Worm (Caenorhabditis elegans) whole organism, L1 larva: ENCODE data around the gene ehbp-1.

Experiments
- C04F5.9 ChIP-seq: sonication (generic microtip); optimal IDR thresholded peaks from 2 replicates; lab custom pipeline; 2016; ENCODE audit warnings: missing genetic modification characterization, missing compliant biosample characterization
- C16A3.4 ChIP-seq: fragments of 150-350 bp; optimal IDR thresholded peaks from 2 replicates; lab custom pipeline; 2014; ENCODE audit warnings: missing biosample characterization, missing genetic modification characterization
- Y116A8C.19 ChIP-seq: sonication (generic microtip); optimal IDR thresholded peaks from 2 replicates; lab custom pipeline; 2016; ENCODE audit warnings: missing compliant biosample characterization, missing genetic modification characterization, borderline replicate concordance
- aha-1 ChIP-seq: fragments of 150-350 bp; optimal IDR thresholded peaks from 2 replicates; lab custom pipeline; 2014; ENCODE audit warnings: missing biosample characterization, missing genetic modification characterization
- alr-1 ChIP-seq: fragments of 200-800 bp; sonication (Bioruptor generic); optimal IDR thresholded peaks from 2 replicates; lab custom pipeline; 2018; ENCODE audit warnings: borderline replicate concordance, mild to moderate bottlenecking, missing genetic modification characterization, missing compliant biosample characterization
- ama-1 ChIP-seq: fragments of 150-350 bp; optimal IDR thresholded peaks from 2 replicates; lab custom pipeline; 2014
- ceh-90 ChIP-seq: sonication (generic microtip); optimal IDR thresholded peaks from 2 replicates; lab custom pipeline; 2016; ENCODE audit warnings: missing genetic modification characterization, missing compliant biosample characterization
- ces-1 ChIP-seq: fragments of 150-350 bp; optimal IDR thresholded peaks from 2 replicates; lab custom pipeline; 2014; ENCODE audit warnings: missing biosample characterization, missing genetic modification reagents, missing genetic modification characterization
- dpl-1 ChIP-seq, 3 experiments: fragments of 150-350 bp in 2 of 3; sonication (generic microtip) in 1 of 3; optimal IDR thresholded peaks; 2 replicates each; lab custom pipeline; 2014 to 2017; ENCODE audit warnings: missing biosample characterization in 3 of 3, missing genetic modification characterization in 3 of 3, missing genetic modification reagents in 3 of 3
- dsc-1 ChIP-seq: sonication (generic microtip); optimal IDR thresholded peaks from 2 replicates; lab custom pipeline; 2016; ENCODE audit warnings: mild to moderate bottlenecking, missing genetic modification characterization, missing compliant biosample characterization
- efl-1 ChIP-seq, 4 experiments: fragments of 150-350 bp; optimal IDR thresholded peaks in 3 of 4; peaks in 1 of 4; 1 replicate in 1 of 4; 2 replicates in 3 of 4; lab custom pipeline; 2014; ENCODE audit warnings: missing biosample characterization in 2 of 4, missing genetic modification characterization in 2 of 4, missing genetic modification reagents in 2 of 4
- efl-3 ChIP-seq: fragments of 200-800 bp; sonication (Bioruptor generic); optimal IDR thresholded peaks from 2 replicates; lab custom pipeline; 2018; ENCODE audit warnings: mild to moderate bottlenecking, missing genetic modification characterization, missing compliant biosample characterization
- egl-13 ChIP-seq: sonication (generic microtip); optimal IDR thresholded peaks from 2 replicates; lab custom pipeline; 2016; ENCODE audit warnings: missing genotype, missing genetic modification reagents, missing genetic modification characterization, missing compliant biosample characterization
- egl-27 ChIP-seq, 2 experiments: fragments of 150-350 bp in 1 of 2; sonication (generic microtip); optimal IDR thresholded peaks; 3 replicates each; lab custom pipeline; 2017 to 2018; ENCODE audit warnings: missing biosample characterization in 2 of 2, missing genetic modification characterization in 2 of 2, missing genetic modification reagents in 2 of 2
- ets-5 ChIP-seq: fragments of 200-800 bp; sonication (Bioruptor generic); IDR thresholded peaks from 2 replicates; pipeline ENCODE4 v1.3.6; 2022; ENCODE audit warnings: missing genetic modification characterization, missing compliant biosample characterization
- fos-1 ChIP-seq: fragments of 150-350 bp; optimal IDR thresholded peaks from 2 replicates; lab custom pipeline; 2014; ENCODE audit warnings: missing biosample characterization, missing genetic modification characterization
- hlh-4 ChIP-seq: sonication (generic microtip); optimal IDR thresholded peaks from 2 replicates; lab custom pipeline; 2016; ENCODE audit warnings: mild to moderate bottlenecking, missing genetic modification characterization, missing compliant biosample characterization
- irx-1 ChIP-seq: sonication (generic microtip); optimal IDR thresholded peaks from 2 replicates; lab custom pipeline; 2016; ENCODE audit warnings: missing genetic modification characterization, missing compliant biosample characterization
- isw-1 ChIP-seq: fragments of 200-800 bp; sonication (Bioruptor generic); IDR thresholded peaks from 2 replicates; pipeline ENCODE4 v1.3.6; 2022; ENCODE audit warnings: missing genetic modification characterization, missing compliant biosample characterization
- jun-1 ChIP-seq: fragments of 150-350 bp; optimal IDR thresholded peaks from 2 replicates; lab custom pipeline; 2014; ENCODE audit warnings: missing biosample characterization, missing genetic modification reagents, missing genetic modification characterization
- lin-13 ChIP-seq: fragments of 150-350 bp; optimal IDR thresholded peaks from 2 replicates; lab custom pipeline; 2014; ENCODE audit warnings: missing biosample characterization, missing genetic modification reagents, missing genetic modification characterization
- lin-14 ChIP-seq: fragments of 200-800 bp; sonication (Bioruptor generic); optimal IDR thresholded peaks from 2 replicates; lab custom pipeline; 2018; ENCODE audit warnings: mild to moderate bottlenecking, missing genetic modification characterization, moderate library complexity, missing compliant biosample characterization
- lin-35 ChIP-seq, 2 experiments: fragments of 150-350 bp; optimal IDR thresholded peaks; 2 replicates each; lab custom pipeline; 2014; ENCODE audit warnings: missing biosample characterization in 2 of 2, missing genetic modification characterization in 2 of 2, missing genetic modification reagents in 2 of 2
- lin-39 ChIP-seq: fragments of 150-350 bp; optimal IDR thresholded peaks from 2 replicates; lab custom pipeline; 2014; ENCODE audit warnings: missing biosample characterization, missing genetic modification reagents, missing genetic modification characterization
- lsy-2 ChIP-seq, 2 experiments: fragments of 150-350 bp; optimal IDR thresholded peaks; 2 replicates each; lab custom pipeline; 2014; ENCODE audit warnings: missing biosample characterization in 2 of 2, missing genetic modification characterization in 2 of 2
- mdl-1 ChIP-seq, 2 experiments: fragments of 150-350 bp; optimal IDR thresholded peaks; 2 replicates each; lab custom pipeline; 2014 to 2017; ENCODE audit warnings: missing biosample characterization in 2 of 2, missing genetic modification characterization in 2 of 2, inconsistent platforms in 1 of 2
- mef-2 ChIP-seq: fragments of 150-350 bp; optimal IDR thresholded peaks from 2 replicates; lab custom pipeline; 2014; ENCODE audit warnings: missing biosample characterization, missing genetic modification characterization
- mep-1 ChIP-seq: fragments of 150-350 bp; optimal IDR thresholded peaks from 2 replicates; lab custom pipeline; 2014; ENCODE audit warnings: missing biosample characterization, missing genetic modification characterization
- nhr-11 ChIP-seq: fragments of 150-350 bp; optimal IDR thresholded peaks from 2 replicates; lab custom pipeline; 2014; ENCODE audit warnings: missing biosample characterization, missing genetic modification characterization
- nhr-12 ChIP-seq: sonication (generic microtip); optimal IDR thresholded peaks from 2 replicates; lab custom pipeline; 2017; ENCODE audit warnings: missing biosample characterization, missing genetic modification characterization
- nhr-19 ChIP-seq: fragments of 200-800 bp; sonication (Bioruptor generic); conservative IDR thresholded peaks from 2 replicates; pipeline ENCODE4 v1.3.6; 2022; ENCODE audit warnings: missing genetic modification characterization, missing compliant biosample characterization
- nhr-20 ChIP-seq: sonication (generic microtip); optimal IDR thresholded peaks from 2 replicates; lab custom pipeline; 2016; ENCODE audit warnings: mild to moderate bottlenecking, missing genetic modification characterization, missing compliant biosample characterization
- nhr-47 ChIP-seq: sonication (generic microtip); optimal IDR thresholded peaks from 2 replicates; lab custom pipeline; 2016; ENCODE audit warnings: mild to moderate bottlenecking, missing genetic modification characterization, moderate library complexity, missing compliant biosample characterization
- nhr-76 ChIP-seq: sonication (generic microtip); optimal IDR thresholded peaks from 2 replicates; lab custom pipeline; 2017; ENCODE audit warnings: missing biosample characterization, missing genetic modification characterization
- nhr-84 ChIP-seq: sonication (generic microtip); optimal IDR thresholded peaks from 2 replicates; lab custom pipeline; 2017; ENCODE audit warnings: missing biosample characterization, missing genetic modification characterization
- nhr-85 ChIP-seq: sonication (generic microtip); peaks from one replicate; lab custom pipeline; 2016; ENCODE audit warnings: missing genetic modification characterization, inconsistent platforms, missing compliant biosample characterization
- pag-3 ChIP-seq: sonication (generic microtip); optimal IDR thresholded peaks from 2 replicates; lab custom pipeline; 2017; ENCODE audit warnings: missing genetic modification characterization, mild to moderate bottlenecking, missing compliant biosample characterization, antibody characterized with exemption, borderline replicate concordance; ENCODE audit not compliant: insufficient read depth
- pax-3 ChIP-seq: fragments of 200-800 bp; sonication (Bioruptor generic); optimal IDR thresholded peaks from 2 replicates; lab custom pipeline; 2018; ENCODE audit warnings: mild to moderate bottlenecking, missing genetic modification characterization, moderate library complexity, missing compliant biosample characterization
- pqm-1 ChIP-seq: sonication (generic microtip); optimal IDR thresholded peaks from 3 replicates; lab custom pipeline; 2017; ENCODE audit warnings: missing biosample characterization, missing genetic modification characterization
- rnt-1 ChIP-seq: sonication (generic microtip); optimal IDR thresholded peaks from 2 replicates; lab custom pipeline; 2016; ENCODE audit warnings: mild to moderate bottlenecking, missing genetic modification characterization, moderate library complexity, missing compliant biosample characterization
- skn-1 ChIP-seq: fragments of 150-350 bp; optimal IDR thresholded peaks from 2 replicates; lab custom pipeline; 2014; ENCODE audit warnings: missing biosample characterization, missing genetic modification characterization
- snpc-4 ChIP-seq: fragments of 150-350 bp; optimal IDR thresholded peaks from 2 replicates; lab custom pipeline; 2014; ENCODE audit warnings: missing biosample characterization, missing genetic modification characterization
- snu-23 ChIP-seq: sonication (generic microtip); optimal IDR thresholded peaks from 2 replicates; lab custom pipeline; 2016; ENCODE audit warnings: missing genetic modification characterization, missing compliant biosample characterization
- sox-4 ChIP-seq: sonication (generic microtip); optimal IDR thresholded peaks from 2 replicates; lab custom pipeline; 2016; ENCODE audit warnings: missing genetic modification characterization, missing compliant biosample characterization
- swsn-7 ChIP-seq: sonication (generic microtip); optimal IDR thresholded peaks from 2 replicates; lab custom pipeline; 2016; ENCODE audit warnings: missing genetic modification characterization, missing compliant biosample characterization
- tlp-1 ChIP-seq: fragments of 150-350 bp; optimal IDR thresholded peaks from 2 replicates; lab custom pipeline; 2014; ENCODE audit warnings: missing biosample characterization, missing genetic modification characterization
- unc-62 ChIP-seq: fragments of 150-350 bp; optimal IDR thresholded peaks from 2 replicates; lab custom pipeline; 2014; ENCODE audit warnings: missing biosample characterization, missing genetic modification reagents, missing genetic modification characterization
- unc-86 ChIP-seq: sonication (generic microtip); optimal IDR thresholded peaks from 2 replicates; lab custom pipeline; 2016; ENCODE audit warnings: missing genetic modification characterization, missing compliant biosample characterization
- unc-98 ChIP-seq: fragments of 200-800 bp; sonication (Bioruptor generic); IDR thresholded peaks from 2 replicates; pipeline ENCODE4 v1.3.6; 2022; ENCODE audit warnings: missing genetic modification characterization, missing compliant biosample characterization
- ztf-11 ChIP-seq, 2 experiments: sonication (generic microtip); optimal IDR thresholded peaks; 2 replicates each; lab custom pipeline; 2016 to 2017; ENCODE audit warnings: missing genetic modification characterization in 2 of 2, missing biosample characterization in 1 of 2, missing compliant biosample characterization in 1 of 2

Gene ehbp-1

ce11 chrV:9544176-9544632 is 6.2 kb upstream of the ehbp-1 start, which contains the start of gene mdf-1 (continued):
- TF ChIP-seq lin-14 (GFP tag; lab: Kevin White, UChicago) (peak; percentile 77), skn-1 (tag; lab: Kevin White, UChicago) (peak; percentile 67), isw-1 (GFP tag; lab: Robert Waterston, UW) (no peak), snpc-4 (peak; percentile 35), ceh-90 (no peak), irx-1 (tag; lab: Kevin White, UChicago) (peak; percentile 40), tlp-1 (tag; lab: Kevin White, UChicago) (no peak), ets-5 (GFP tag; lab: Robert Waterston, UW) (no peak), nhr-12 (no peak), Y116A8C.19 (no peak), ces-1 (GFP tag; lab: Kevin White, UChicago) (no peak), lin-13 (peak; percentile 62), efl-3 (no peak), rnt-1 (tag; lab: Kevin White, UChicago) (peak; percentile 61), nhr-47 (tag; lab: Kevin White, UChicago) (peak; percentile 75), aha-1 (tag; lab: Kevin White, UChicago) (no peak), unc-98 (GFP tag; lab: Robert Waterston, UW) (no peak), lsy-2 (tag; optimal IDR thresholded peaks at IDR 0.05; lab: Kevin White, UChicago) (peak; percentile 59 to 81), swsn-7 (tag; lab: Kevin White, UChicago) (peak; percentile 67), efl-1 (optimal IDR thresholded peaks at IDR 0.05; lab: Kevin White, UChicago) (peak; percentile 75 to 92), efl-1 (GFP tag; optimal IDR thresholded peaks at IDR 0.05 in 1 of 2; lab: Kevin White, UChicago) (peak; percentile 91 to 99), dpl-1 (GFP tag; optimal IDR thresholded peaks at IDR 0.05; lab: Kevin White, UChicago) (peak; percentile 85 to 93 (median 89)), nhr-76 (tag; lab: Kevin White, UChicago) (no peak)
- TF ChIP-seq, all 84 proteins: peak for 38

ce11 chrV:9545238-9545709 is 5.2 kb upstream of the ehbp-1 start, which contains the start of the genes his-35 and his-41:
his-35 (minus strand) TSS chrV:9545288.
his-41 (plus strand) TSS chrV:9545536.
- TF ChIP-seq nhr-47 (tag; lab: Kevin White, UChicago) (peak; percentile 87), pax-3 (tag; lab: Kevin White, UChicago) (peak; percentile 7), sox-4 (tag; lab: Kevin White, UChicago) (no peak), mdl-1 (tag; optimal IDR thresholded peaks at IDR 0.05; lab: Kevin White, UChicago) (peak in 1 of 2 experiments; percentile 39), lin-13 (no peak), nhr-85 (tag; lab: Kevin White, UChicago) (no peak), swsn-7 (tag; lab: Kevin White, UChicago) (peak; percentile 74), nhr-20 (peak; percentile 77), dsc-1 (peak; percentile 83), ama-1 (lab: Kevin White, UChicago) (peak; percentile 60), C16A3.4 (no peak), unc-98 (GFP tag; lab: Robert Waterston, UW) (no peak), nhr-84 (tag; lab: Kevin White, UChicago) (no peak), skn-1 (tag; lab: Kevin White, UChicago) (peak; percentile 77), mep-1 (tag; lab: Kevin White, UChicago) (peak; percentile 32), egl-13 (tag; lab: Kevin White, UChicago) (peak; percentile 72), mef-2 (tag; lab: Kevin White, UChicago) (no peak), lin-39 (tag; lab: Kevin White, UChicago) (no peak), fos-1 (tag; lab: Kevin White, UChicago) (peak; percentile 24), nhr-11 (tag; lab: Kevin White, UChicago) (no peak), aha-1 (tag; lab: Kevin White, UChicago) (no peak), pqm-1 (tag; lab: Kevin White, UChicago) (no peak), hlh-4 (tag; lab: Kevin White, UChicago) (no peak), jun-1 (tag; lab: Kevin White, UChicago) (peak; percentile 72), nhr-19 (GFP tag; lab: Robert Waterston, UW) (peak; percentile 67), lin-35 (GFP tag; optimal IDR thresholded peaks at IDR 0.05; lab: Kevin White, UChicago) (peak; percentile 22 to 57), ztf-11 (tag; optimal IDR thresholded peaks at IDR 0.05; lab: Kevin White, UChicago) (peak in 1 of 2 experiments; percentile 43), snu-23 (GFP tag; lab: Kevin White, UChicago) (peak; percentile 75), C04F5.9 (tag; lab: Kevin White, UChicago) (no peak), alr-1 (tag; lab: Kevin White, UChicago) (no peak), unc-62 (no peak), egl-27 (tag; optimal IDR thresholded peaks at IDR 0.05; lab: Kevin White, UChicago) (no peak), unc-86 (tag; lab: Kevin White, UChicago) (peak; percentile 59), pag-3 (tag; lab: Kevin White, UChicago) (no peak), lin-14 (GFP tag; lab: Kevin White, UChicago) (peak; percentile 75), nhr-12 (no peak), nhr-76 (tag; lab: Kevin White, UChicago) (no peak), dpl-1 (GFP tag; optimal IDR thresholded peaks at IDR 0.05; lab: Kevin White, UChicago) (peak; percentile 9 to 45 (median 43))
